Worm (Caenorhabditis elegans) whole organism, L2 larva: ENCODE measurements around the gene D1005.5.

ENCODE experiments used
- R02D3.7 ChIP-seq: fragments of 150-350 bp; optimal IDR thresholded peaks from 2 replicates; lab custom pipeline; 2014; ENCODE audit warnings: missing biosample characterization, missing genetic modification characterization
- ama-1 ChIP-seq: fragments of 150-350 bp; optimal IDR thresholded peaks from 2 replicates; lab custom pipeline; 2018; ENCODE audit warnings: inconsistent platforms
- gmeb-1 ChIP-seq: fragments of 150-350 bp; optimal IDR thresholded peaks from 2 replicates; lab custom pipeline; 2014; ENCODE audit warnings: missing biosample characterization, missing genetic modification characterization
- lsy-2 ChIP-seq, 2 experiments: fragments of 150-350 bp in 1 of 2; sonication (generic microtip) in 1 of 2; optimal IDR thresholded peaks; 2 replicates each; lab custom pipeline; 2014 to 2017; ENCODE audit warnings: missing biosample characterization in 2 of 2, missing genetic modification characterization in 2 of 2
- mab-5 ChIP-seq: fragments of 150-350 bp; optimal IDR thresholded peaks from 2 replicates; lab custom pipeline; 2014; ENCODE audit warnings: missing biosample characterization, missing genetic modification characterization
- mdl-1 ChIP-seq, 2 experiments: fragments of 150-350 bp in 1 of 2; sonication (generic microtip) in 1 of 2; optimal IDR thresholded peaks; 2 replicates each; lab custom pipeline; 2017; ENCODE audit warnings: missing biosample characterization in 2 of 2, missing genetic modification characterization in 2 of 2
- nhr-11 ChIP-seq: fragments of 150-350 bp; optimal IDR thresholded peaks from 2 replicates; lab custom pipeline; 2014; ENCODE audit warnings: missing biosample characterization, missing genetic modification characterization
- skn-1 ChIP-seq: sonication (generic microtip); optimal IDR thresholded peaks from 2 replicates; lab custom pipeline; 2017; ENCODE audit warnings: missing biosample characterization, missing genetic modification characterization
- snpc-4 ChIP-seq: fragments of 150-350 bp; optimal IDR thresholded peaks from 2 replicates; lab custom pipeline; 2014; ENCODE audit warnings: missing biosample characterization, missing genetic modification characterization
- zag-1 ChIP-seq: fragments of 150-350 bp; optimal IDR thresholded peaks from 2 replicates; lab custom pipeline; 2014; ENCODE audit warnings: missing biosample characterization, missing genetic modification characterization
- ztf-1 ChIP-seq: fragments of 200-800 bp; sonication (Bioruptor generic); conservative IDR thresholded peaks from 2 replicates; pipeline ENCODE4 v1.3.6; 2022; ENCODE audit warnings: missing genetic modification characterization, missing compliant biosample characterization
- ztf-4 ChIP-seq: fragments of 150-350 bp; optimal IDR thresholded peaks from 2 replicates; lab custom pipeline; 2014; ENCODE audit warnings: missing biosample characterization, missing genetic modification characterization

- TF ChIP-seq snpc-4 (tag; lab: Kevin White, UChicago): no peak
- TF ChIP-seq mdl-1 (tag; optimal IDR thresholded peaks at IDR 0.05; lab: Kevin White, UChicago): no peak
- TF ChIP-seq ama-1 (lab: Kevin White, UChicago): no peak
- no peak for TF ChIP-seq ztf-4 (tag; lab: Kevin White, UChicago)
- TF ChIP-seq lsy-2 (tag; optimal IDR thresholded peaks at IDR 0.05; lab: Kevin White, UChicago): no peak
- TF ChIP-seq nhr-11 (tag; lab: Kevin White, UChicago): no peak
- TF ChIP-seq ztf-1 (GFP tag; lab: Robert Waterston, UW): no peak
- no peak for TF ChIP-seq gmeb-1 (tag; lab: Kevin White, UChicago)
- no peak for TF ChIP-seq mab-5 (tag; lab: Kevin White, UChicago)
- no peak for TF ChIP-seq skn-1 (tag; lab: Kevin White, UChicago)
- TF ChIP-seq zag-1 (tag; lab: Kevin White, UChicago): no peak
- TF ChIP-seq R02D3.7 (tag; lab: Kevin White, UChicago): no peak
These were observed 5.8 kb upstream of the D1005.5 start for ce11 chrX:1478569-1478968.
